Fruit fly (Drosophila melanogaster): ENCODE data around the gene Krn.

Krn gene

dm6 chr3L:17611864-17612505 is 42.1 kb downstream of the Krn start (continued):
- TF ChIP-seq NC2β (GFP tag; optimal IDR thresholded peaks at IDR 0.05) (no peak), HHEX (GFP tag; optimal IDR thresholded peaks at IDR 0.05) (no peak), CG15073 (GFP tag; optimal IDR thresholded peaks at IDR 0.05) (no peak), CG17361 (GFP tag; IDR thresholded peaks at IDR 0.05) (no peak), fd102C (GFP tag; optimal IDR thresholded peaks at IDR 0.05) (no peak), Dad (GFP tag; optimal IDR thresholded peaks at IDR 0.05) (no peak), CG32772 (GFP tag; IDR thresholded peaks at IDR 0.05) (no peak), ato (GFP tag; IDR thresholded peaks at IDR 0.05; ENCODE audit: partially characterized antibody) (0 out of 2 replicates have a peak, but pooled peaks have one; percentile 46), dysf (GFP tag; IDR thresholded peaks at IDR 0.05) (no peak), CG14050 (GFP tag; IDR thresholded peaks at IDR 0.05) (no peak), Neu2 (GFP tag; optimal IDR thresholded peaks at IDR 0.05; ENCODE audit: borderline replicate concordance) (no peak), E2f1 (GFP tag; IDR thresholded peaks at IDR 0.05) (no peak; the same call in 1 of the 2 replicates), CG4617 (GFP tag; optimal IDR thresholded peaks at IDR 0.05; ENCODE audit: borderline replicate concordance) (no peak), CkIIα-i1 (GFP tag; IDR thresholded peaks at IDR 0.05) (no peak), yki (optimal IDR thresholded peaks at IDR 0.05) (peak; percentile 33), CG9817 (tag; optimal IDR thresholded peaks at IDR 0.05) (no peak), CG30020 (tag; optimal IDR thresholded peaks at IDR 0.05) (no peak), Gug (GFP tag; IDR thresholded peaks at IDR 0.05) (no peak), CG8281 (tag; optimal IDR thresholded peaks at IDR 0.05) (no peak), tap (tag; optimal IDR thresholded peaks at IDR 0.05) (no peak), CG10959 (GFP tag; IDR thresholded peaks at IDR 0.05) (no peak), CG11504 (tag; optimal IDR thresholded peaks at IDR 0.05) (no peak), CG9609 (GFP tag; optimal IDR thresholded peaks at IDR 0.05) (no peak), eve (GFP tag; optimal IDR thresholded peaks at IDR 0.05) (no peak), nau (GFP tag; optimal IDR thresholded peaks at IDR 0.05) (no peak), tna (GFP tag; IDR thresholded peaks at IDR 0.05; ENCODE audit: partially characterized antibody) (0 out of 2 replicates have a peak, but pooled peaks have one; percentile 12), nmo (GFP tag; optimal IDR thresholded peaks at IDR 0.05) (peak; percentile 23), ci (GFP tag; IDR thresholded peaks at IDR 0.05) (peak; percentile 55; the same call in 1 of the 3 replicates), Xbp1 (GFP tag; optimal IDR thresholded peaks at IDR 0.05) (no peak), lab (GFP tag; optimal IDR thresholded peaks at IDR 0.05) (no peak), rib (GFP tag; IDR thresholded peaks at IDR 0.05) (peak; percentile 71), CG10209 (GFP tag; optimal IDR thresholded peaks at IDR 0.05) (no peak), Spps (tag; optimal IDR thresholded peaks at IDR 0.05) (no peak), CG4404 (GFP tag; IDR thresholded peaks at IDR 0.05) (no peak), CG9876 (GFP tag; optimal IDR thresholded peaks at IDR 0.05) (no peak), pho (GFP tag; optimal IDR thresholded peaks at IDR 0.05) (no peak), CG3847 (GFP tag; IDR thresholded peaks at IDR 0.05) (no peak), HLH54F (GFP tag; optimal IDR thresholded peaks at IDR 0.05) (no peak), ase (GFP tag; IDR thresholded peaks at IDR 0.05) (0 out of 3 replicates have a peak, but pooled peaks have one; percentile 7), CG3281 (GFP tag; optimal IDR thresholded peaks at IDR 0.05) (no peak), chif (GFP tag; optimal IDR thresholded peaks at IDR 0.05) (no peak), CG13894 (tag; optimal IDR thresholded peaks at IDR 0.05) (no peak), CG15479 (GFP tag; optimal IDR thresholded peaks at IDR 0.05) (no peak), fd96Cb (tag; optimal IDR thresholded peaks at IDR 0.05) (no peak), onecut (GFP tag; IDR thresholded peaks at IDR 0.05) (no peak), Lpt (GFP tag; optimal IDR thresholded peaks at IDR 0.05) (no peak), CG4820 (GFP tag; optimal IDR thresholded peaks at IDR 0.05) (no peak), Atf-2 (GFP tag; optimal IDR thresholded peaks at IDR 0.05) (no peak), CG7372 (GFP tag; IDR thresholded peaks at IDR 0.05) (no peak), CG13296 (GFP tag; optimal IDR thresholded peaks at IDR 0.05) (no peak), jigr1 (GFP tag; IDR thresholded peaks at IDR 0.05) (no peak)

All from whole organism, embryonic.